Worm (Caenorhabditis elegans): ENCODE results near the gene srx-129.

The srx-129 gene

DNA sequence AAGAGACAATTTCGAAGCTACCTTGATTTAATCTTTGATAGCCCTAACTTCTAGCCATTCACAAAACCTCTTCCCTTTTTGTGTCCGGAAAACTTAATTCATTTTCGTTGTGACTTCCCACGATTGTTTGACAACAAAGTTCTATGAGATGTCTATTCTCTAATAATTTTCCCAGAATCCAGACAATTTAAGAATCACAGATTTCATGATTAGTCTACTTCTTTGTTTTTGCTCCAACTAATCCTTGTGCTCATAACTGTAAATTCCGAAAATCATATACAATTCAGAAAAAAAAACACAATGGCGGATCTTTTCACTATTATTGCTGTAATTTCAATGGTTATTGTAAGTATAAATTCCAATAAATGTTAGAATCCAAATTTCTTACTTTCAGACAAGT is 28.5 kb downstream of the srx-129 start, which contains the start of gene srx-137:
srx-137 (plus strand) TSS at position 301 of the 400 bp plus-strand sequence.
- TF ChIP-seq dpl-1 (GFP tag; optimal IDR thresholded peaks at IDR 0.05) (no peak), F37D6.2 (tag; optimal IDR thresholded peaks at IDR 0.05) (no peak), zfp-2 (tag; optimal IDR thresholded peaks at IDR 0.05) (no peak), hif-1 (tag; optimal IDR thresholded peaks at IDR 0.05) (no peak), hmg-1.1 (GFP tag; IDR thresholded peaks at IDR 0.05) (no peak), tag-97 (GFP tag; IDR thresholded peaks at IDR 0.05) (no peak), nhr-111 (GFP tag; optimal IDR thresholded peaks at IDR 0.05) (no peak), ceh-82 (tag; optimal IDR thresholded peaks at IDR 0.05) (no peak), mep-1 (tag; optimal IDR thresholded peaks at IDR 0.05) (no peak), lin-13 (GFP tag; optimal IDR thresholded peaks at IDR 0.05) (no peak), aha-1 (tag) (no peak), fkh-10 (GFP tag; optimal IDR thresholded peaks at IDR 0.05) (no peak), aly-2 (tag; optimal IDR thresholded peaks at IDR 0.05) (no peak), daf-12 (tag; optimal IDR thresholded peaks at IDR 0.05) (no peak), spr-3 (GFP tag; optimal IDR thresholded peaks at IDR 0.05) (no peak), ceh-62 (tag; optimal IDR thresholded peaks at IDR 0.05) (no peak), Y48G9A.11 (GFP tag; IDR thresholded peaks at IDR 0.05) (no peak), daf-8 (GFP tag; IDR thresholded peaks at IDR 0.05) (no peak), unc-39 (tag; optimal IDR thresholded peaks at IDR 0.05) (no peak)

DNA sequence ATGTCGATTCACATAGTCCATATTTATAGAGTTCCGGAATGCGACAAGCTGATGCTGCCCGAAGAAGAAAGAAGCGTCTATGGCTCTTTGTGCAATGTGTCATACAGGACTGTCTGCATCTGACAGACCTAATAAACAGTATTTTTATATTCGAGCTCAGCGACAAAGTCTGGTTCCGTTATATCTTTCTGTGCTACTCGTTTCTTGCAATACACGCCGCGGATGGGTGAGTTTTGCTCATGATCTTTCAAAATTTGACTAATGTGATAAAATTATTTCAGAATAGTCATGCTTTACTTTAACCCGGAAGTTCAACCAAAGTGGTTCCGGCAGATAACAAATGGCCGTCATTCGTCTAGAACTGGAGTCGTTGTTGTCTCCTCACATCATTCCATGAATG is 29.6 kb downstream of the srx-129 start:
- no peak for TF ChIP-seq dve-1 (tag; optimal IDR thresholded peaks at IDR 0.05; ENCODE audit: insufficient read depth)
- TF ChIP-seq zfp-2 (tag; optimal IDR thresholded peaks at IDR 0.05): no peak
- no peak for TF ChIP-seq tag-97 (GFP tag; IDR thresholded peaks at IDR 0.05)
- TF ChIP-seq cey-2 (tag; optimal IDR thresholded peaks at IDR 0.05; ENCODE audit: borderline replicate concordance, insufficient read depth): no peak
- TF ChIP-seq aha-1 (tag): peak; percentile 90
- TF ChIP-seq unc-62 (GFP tag; optimal IDR thresholded peaks at IDR 0.05 in 1 of 2): peak in 1 of 2 experiments; percentile 55
- TF ChIP-seq unc-62 (tag; optimal IDR thresholded peaks at IDR 0.05): no peak

DNA sequence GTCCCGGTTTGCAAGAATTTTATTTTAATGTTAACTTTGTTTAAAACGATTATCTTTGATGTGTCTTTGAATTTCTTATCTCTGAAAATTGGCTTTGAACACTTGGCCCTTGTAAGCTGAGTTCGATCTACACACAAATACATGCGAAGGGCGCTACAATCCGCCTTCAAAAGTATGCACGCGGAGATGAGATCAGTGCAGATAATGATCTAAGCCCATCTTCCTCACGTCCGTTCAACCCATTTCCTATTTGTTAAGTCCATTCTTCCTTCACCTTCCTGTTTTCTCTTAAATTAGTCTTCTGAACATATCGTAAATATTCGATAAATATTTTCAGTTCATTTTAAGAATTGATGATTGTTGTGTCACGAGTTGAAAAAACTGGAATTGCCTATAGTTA is 32.3 kb downstream of the srx-129 start, which contains the start of gene nhr-175:
nhr-175 (plus strand) TSS at position 339 of the 400 bp plus-strand sequence.
- TF ChIP-seq vab-7 (GFP tag; IDR thresholded peaks at IDR 0.05) (no peak), dmd-9 (GFP tag; IDR thresholded peaks at IDR 0.05) (no peak), lsy-2 (tag; optimal IDR thresholded peaks at IDR 0.05) (no peak), ctbp-1 (GFP tag; IDR thresholded peaks at IDR 0.05) (no peak), daf-8 (GFP tag; IDR thresholded peaks at IDR 0.05) (no peak), dve-1 (tag; optimal IDR thresholded peaks at IDR 0.05; ENCODE audit: insufficient read depth) (no peak), tra-1 (GFP tag; IDR thresholded peaks at IDR 0.05) (no peak), daf-12 (tag; optimal IDR thresholded peaks at IDR 0.05) (no peak), F10B5.3 (tag; optimal IDR thresholded peaks at IDR 0.05) (no peak), ceh-20 (GFP tag; IDR thresholded peaks at IDR 0.05) (no peak)

DNA sequence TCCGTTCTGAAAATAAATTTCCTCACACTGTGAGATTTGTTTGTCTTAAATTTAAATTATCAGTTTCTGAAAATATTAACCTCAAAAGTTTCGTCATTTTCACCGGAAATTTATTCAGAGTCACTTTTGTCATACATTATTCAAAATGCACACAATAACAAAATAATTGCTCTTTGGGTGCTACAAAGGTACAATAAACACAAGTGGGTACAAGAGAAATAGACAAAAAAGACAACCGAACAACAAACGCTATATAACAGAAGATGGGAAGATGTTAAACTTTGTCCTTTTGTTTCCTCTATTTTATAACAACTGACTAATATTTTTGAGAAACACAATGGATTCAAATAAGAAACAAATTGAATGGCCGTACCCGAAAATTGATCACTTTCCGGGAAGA is 35.5 kb downstream of the srx-129 start:
- TF ChIP-seq nhr-111 (GFP tag; optimal IDR thresholded peaks at IDR 0.05) (no peak), nhr-11 (tag; optimal IDR thresholded peaks at IDR 0.05) (peak; percentile 100), aly-2 (tag; optimal IDR thresholded peaks at IDR 0.05) (no peak), F26F4.8 (GFP tag; conservative IDR thresholded peaks at IDR 0.05) (no peak), ztf-7 (tag; optimal IDR thresholded peaks at IDR 0.05) (no peak), nhr-28 (tag; optimal IDR thresholded peaks at IDR 0.05) (peak; percentile 89)

DNA sequence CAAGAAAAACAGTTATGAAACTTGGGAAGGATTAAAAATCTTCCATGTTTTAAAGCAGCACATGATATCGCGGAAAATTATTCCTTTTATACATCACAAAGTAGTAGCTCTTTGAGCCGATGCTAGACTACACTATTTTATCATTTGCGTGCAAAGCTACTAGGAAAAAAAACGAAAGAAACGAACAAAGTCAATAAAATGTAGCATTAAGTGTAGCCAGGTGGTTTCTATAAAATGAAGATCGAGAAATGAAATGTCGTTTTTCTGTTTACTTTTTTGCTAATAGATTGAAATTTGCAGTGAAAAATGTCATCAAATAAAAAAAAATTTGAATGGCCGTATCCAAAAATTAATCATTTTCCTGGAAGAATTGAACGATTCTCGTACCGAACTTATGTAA is 38.8 kb downstream of the srx-129 start, which contains the start of gene cpt-5:
cpt-5 (plus strand) TSS at position 301 of the 400 bp plus-strand sequence.
- TF ChIP-seq nhr-111 (GFP tag; optimal IDR thresholded peaks at IDR 0.05) (no peak), vab-7 (GFP tag; IDR thresholded peaks at IDR 0.05) (no peak), ceh-62 (tag; optimal IDR thresholded peaks at IDR 0.05) (no peak), set-16 (GFP tag; IDR thresholded peaks at IDR 0.05) (no peak), rbr-2 (tag; optimal IDR thresholded peaks at IDR 0.05) (no peak), aly-2 (tag; optimal IDR thresholded peaks at IDR 0.05) (no peak), jun-1 (tag; optimal IDR thresholded peaks at IDR 0.05) (no peak), daf-12 (tag; optimal IDR thresholded peaks at IDR 0.05) (no peak), dpl-1 (GFP tag; optimal IDR thresholded peaks at IDR 0.05) (no peak), php-3 (GFP tag; IDR thresholded peaks at IDR 0.05) (no peak), lin-15B (tag; optimal IDR thresholded peaks at IDR 0.05) (no peak), egl-27 (tag; optimal IDR thresholded peaks at IDR 0.05) (no peak), nhr-102 (tag; optimal IDR thresholded peaks at IDR 0.05) (no peak), skn-1 (tag; optimal IDR thresholded peaks at IDR 0.05) (no peak), ceh-82 (tag; optimal IDR thresholded peaks at IDR 0.05) (no peak), lin-13 (GFP tag; optimal IDR thresholded peaks at IDR 0.05) (no peak), snpc-4 (tag; optimal IDR thresholded peaks at IDR 0.05) (no peak), saeg-2 (GFP tag; IDR thresholded peaks at IDR 0.05) (no peak), T20F7.1 (GFP tag; optimal IDR thresholded peaks at IDR 0.05) (no peak)
